Fruit fly (Drosophila melanogaster) Kc167 (cell line): Measurements from ENCODE around the gene Vps29.

Experiments
- h ChIP-seq: fragments of >200 bp; optimal IDR thresholded peaks from 3 replicates; lab custom pipeline; 2018; ENCODE audit warnings: missing external identifiers
- psq ChIP-seq: fragments of >200 bp; optimal IDR thresholded peaks from 2 replicates; lab custom pipeline; 2017; ENCODE audit warnings: missing external identifiers
- ttk ChIP-seq: sonication (Bioruptor generic); optimal IDR thresholded peaks from 2 replicates; lab custom pipeline; 2017; ENCODE audit warnings: missing external identifiers

- no peak for TF ChIP-seq ttk (lab: Kevin White, UChicago)
- no peak for TF ChIP-seq psq (lab: Kevin White, UChicago)
- no peak for TF ChIP-seq h (lab: Kevin White, UChicago)
Measured at dm6 chr2L:1127434-1128089, 23.0 kb upstream of the Vps29 start.
